Fruit fly (Drosophila melanogaster) whole organism, embryonic: ENCODE measurements around the gene AGO2.

Experiments
- Antp ChIP-seq: fragments of 200-800 bp; sonication (Bioruptor generic); optimal IDR thresholded peaks from 3 replicates; lab custom pipeline; 2016; ENCODE audit warnings: missing biosample characterization, missing genetic modification characterization
- CG10209 ChIP-seq: fragments of 200-800 bp; sonication (Bioruptor generic); optimal IDR thresholded peaks from 3 replicates; lab custom pipeline; 2017; ENCODE audit warnings: missing biosample characterization, mild to moderate bottlenecking, missing genetic modification characterization, missing genetic modification reagents
- CG1024 ChIP-seq: fragments of 200-800 bp; sonication (Bioruptor generic); IDR thresholded peaks from 2 replicates; pipeline ENCODE4 v1.3.6; 2022; ENCODE audit warnings: missing biosample characterization, missing genetic modification characterization
- CG11247 ChIP-seq: fragments of 200-800 bp; sonication (Bioruptor generic); IDR thresholded peaks from 2 replicates; pipeline ENCODE4 v1.3.6; 2022; ENCODE audit warnings: missing biosample characterization, missing genetic modification characterization
- CG12659 ChIP-seq: fragments of 200-800 bp; sonication (Bioruptor generic); optimal IDR thresholded peaks from 3 replicates; lab custom pipeline; 2017; ENCODE audit warnings: mild to moderate bottlenecking, missing biosample characterization, missing genetic modification reagents, missing genetic modification characterization
- CG13287 ChIP-seq: fragments of 200-800 bp; sonication (Bioruptor generic); IDR thresholded peaks from 2 replicates; pipeline ENCODE4 v1.3.6; 2022; ENCODE audit warnings: missing biosample characterization, missing genetic modification characterization; ENCODE audit not compliant: partially characterized antibody
- CG14965 ChIP-seq: fragments of 200-800 bp; sonication (Bioruptor generic); optimal IDR thresholded peaks from 2 replicates; lab custom pipeline; 2016; ENCODE audit warnings: missing biosample characterization, missing genetic modification characterization, borderline replicate concordance
- CG1602 ChIP-seq: fragments of 200-800 bp; sonication (Bioruptor generic); optimal IDR thresholded peaks from 3 replicates; lab custom pipeline; 2016; ENCODE audit warnings: missing biosample characterization, missing genetic modification characterization
- CG17361 ChIP-seq: fragments of 200-800 bp; sonication (Bioruptor generic); IDR thresholded peaks from 3 replicates; pipeline ENCODE4 v1.3.6; 2022; ENCODE audit warnings: missing biosample characterization, missing genetic modification characterization
- CG17829 ChIP-seq: fragments of 200-800 bp; optimal IDR thresholded peaks from 2 replicates; lab custom pipeline; 2019; ENCODE audit warnings: missing biosample characterization, mild to moderate bottlenecking, missing genetic modification characterization, moderate library complexity
- CG18011 ChIP-seq: fragments of 200-800 bp; sonication (Bioruptor generic); optimal IDR thresholded peaks from 2 replicates; lab custom pipeline; 2017; ENCODE audit warnings: missing biosample characterization, missing genetic modification characterization, mild to moderate bottlenecking, moderate library complexity, missing genotype
- CG18262 ChIP-seq: fragments of 200-800 bp; optimal IDR thresholded peaks from 3 replicates; lab custom pipeline; 2019; ENCODE audit warnings: missing biosample characterization, mild to moderate bottlenecking, missing genetic modification characterization, moderate library complexity
- CG18476 ChIP-seq: fragments of 200-800 bp; sonication (Bioruptor generic); optimal IDR thresholded peaks from 2 replicates; lab custom pipeline; 2016; ENCODE audit warnings: missing biosample characterization, mild to moderate bottlenecking, missing genetic modification characterization
- CG2129 ChIP-seq: fragments of 200-800 bp; sonication (Bioruptor generic); IDR thresholded peaks from 2 replicates; pipeline ENCODE4 v1.3.6; 2022; ENCODE audit warnings: missing biosample characterization, missing genetic modification characterization; ENCODE audit not compliant: partially characterized antibody
- CG5953 ChIP-seq: fragments of 200-800 bp; sonication (Bioruptor generic); IDR thresholded peaks from 2 replicates; pipeline ENCODE4 v1.3.6; 2022; ENCODE audit warnings: missing biosample characterization, missing genetic modification characterization
- CG6175 ChIP-seq: fragments of 200-800 bp; sonication (Bioruptor generic); IDR thresholded peaks from 3 replicates; pipeline ENCODE4 v1.3.6; 2022; ENCODE audit warnings: missing biosample characterization, missing genetic modification characterization
- CG6791 ChIP-seq: fragments of 200-800 bp; sonication (Bioruptor generic); IDR thresholded peaks from 3 replicates; pipeline ENCODE4 v1.3.6; 2022; ENCODE audit warnings: missing biosample characterization, missing genetic modification characterization; ENCODE audit not compliant: partially characterized antibody
- CG6854 ChIP-seq: fragments of 200-800 bp; sonication (Bioruptor generic); optimal IDR thresholded peaks from 3 replicates; lab custom pipeline; 2017; ENCODE audit warnings: missing biosample characterization, mild to moderate bottlenecking, missing genetic modification characterization
- CG8290 ChIP-seq, 3 experiments: fragments of 200-800 bp; sonication (Bioruptor generic); optimal IDR thresholded peaks; 2 replicates each; lab custom pipeline; 2016 to 2019; ENCODE audit warnings: missing biosample characterization in 3 of 3, missing genetic modification characterization in 3 of 3, mild to moderate bottlenecking in 2 of 3, moderate library complexity in 1 of 3
- CkIIα-i1 ChIP-seq: fragments of 200-800 bp; sonication (Bioruptor generic); IDR thresholded peaks from 2 replicates; pipeline ENCODE4 v1.3.6; 2022; ENCODE audit warnings: missing biosample characterization, missing genetic modification characterization
- CrebB ChIP-seq: fragments of 200-800 bp; sonication (Bioruptor generic); optimal IDR thresholded peaks from 3 replicates; lab custom pipeline; 2018; ENCODE audit warnings: missing biosample characterization, mild to moderate bottlenecking, missing genetic modification characterization
- D ChIP-seq, 2 experiments: fragments of 200-800 bp in 1 of 2; fragments of >200 bp in 1 of 2; sonication (Bioruptor generic) in 1 of 2; optimal IDR thresholded peaks; 2 replicates in 1 of 2; 3 replicates in 1 of 2; lab custom pipeline; 2017; ENCODE audit warnings: mild to moderate bottlenecking in 1 of 2, missing biosample characterization in 1 of 2, missing genetic modification characterization in 1 of 2, missing genetic modification reagents in 1 of 2
- Fer3 ChIP-seq: fragments of 200-800 bp; sonication (Bioruptor generic); optimal IDR thresholded peaks from 2 replicates; lab custom pipeline; 2018; ENCODE audit warnings: missing biosample characterization, mild to moderate bottlenecking, missing genetic modification characterization, moderate library complexity
- GATAe ChIP-seq: fragments of 200-800 bp; sonication (Bioruptor generic); conservative IDR thresholded peaks from 2 replicates; pipeline ENCODE4 v1.3.6; 2022; ENCODE audit warnings: missing biosample characterization, missing genetic modification characterization
- H2.0 ChIP-seq: fragments of 200-800 bp; sonication (Bioruptor generic); IDR thresholded peaks from 2 replicates; pipeline ENCODE4 v1.3.6; 2022; ENCODE audit warnings: missing biosample characterization, missing genetic modification characterization
- Hand ChIP-seq: fragments of 200-800 bp; sonication (Bioruptor generic); optimal IDR thresholded peaks from 2 replicates; lab custom pipeline; 2017; ENCODE audit warnings: mild to moderate bottlenecking, missing biosample characterization, missing genetic modification reagents, missing genetic modification characterization
- Lim3 ChIP-seq: fragments of 200-800 bp; sonication (Bioruptor generic); IDR thresholded peaks from 2 replicates; pipeline ENCODE4 v1.3.6; 2022; ENCODE audit warnings: missing biosample characterization, missing genetic modification characterization
- Ptx1 ChIP-seq: fragments of 200-800 bp; sonication (Bioruptor generic); IDR thresholded peaks from 2 replicates; pipeline ENCODE4 v1.3.6; 2022; ENCODE audit warnings: missing biosample characterization, missing genetic modification characterization
- aop ChIP-seq: fragments of 200-800 bp; sonication (Bioruptor generic); IDR thresholded peaks from 2 replicates; pipeline ENCODE4 v1.3.6; 2022; ENCODE audit warnings: missing biosample characterization, missing genetic modification characterization
- ase ChIP-seq: fragments of 200-800 bp; sonication (Bioruptor generic); IDR thresholded peaks from 3 replicates; pipeline ENCODE4 v1.3.6; 2022; ENCODE audit warnings: missing biosample characterization, missing genetic modification characterization
- ash1 ChIP-seq: fragments of 200-800 bp; sonication (Bioruptor generic); optimal IDR thresholded peaks from 2 replicates; lab custom pipeline; 2018; ENCODE audit warnings: missing biosample characterization, mild to moderate bottlenecking, missing genetic modification characterization
- chif ChIP-seq, 2 experiments: fragments of 200-800 bp; sonication (Bioruptor generic); optimal IDR thresholded peaks; 3 replicates each; lab custom pipeline; 2016; ENCODE audit warnings: missing biosample characterization in 2 of 2, missing genetic modification characterization in 2 of 2
- dmrt99B ChIP-seq: fragments of 200-800 bp; sonication (Bioruptor generic); optimal IDR thresholded peaks from 2 replicates; lab custom pipeline; 2018; ENCODE audit warnings: missing biosample characterization, mild to moderate bottlenecking, missing genetic modification characterization, moderate library complexity
- fd96Cb ChIP-seq: fragments of 200-800 bp; sonication (Bioruptor generic); optimal IDR thresholded peaks from 2 replicates; lab custom pipeline; 2018; ENCODE audit warnings: missing biosample characterization, mild to moderate bottlenecking, missing genetic modification characterization, moderate library complexity
- gce ChIP-seq: fragments of 200-800 bp; sonication (Bioruptor generic); IDR thresholded peaks from 3 replicates; pipeline ENCODE4 v1.3.6; 2022; ENCODE audit warnings: missing biosample characterization, missing genetic modification characterization
- jumu ChIP-seq: fragments of 200-800 bp; sonication (Bioruptor generic); optimal IDR thresholded peaks from 3 replicates; lab custom pipeline; 2016; ENCODE audit warnings: missing biosample characterization, missing genetic modification characterization
- klu ChIP-seq: fragments of 200-800 bp; sonication (Bioruptor generic); IDR thresholded peaks from 2 replicates; pipeline ENCODE4 v1.3.6; 2022; ENCODE audit warnings: missing biosample characterization, missing genetic modification characterization
- lmd ChIP-seq: fragments of 200-800 bp; sonication (Bioruptor generic); IDR thresholded peaks from 2 replicates; pipeline ENCODE4 v1.3.6; 2022; ENCODE audit warnings: missing biosample characterization, missing genetic modification characterization
- pan ChIP-seq, 4 experiments: fragments of >200 bp in 3 of 4; fragments of 200-800 bp in 1 of 4; sonication (Bioruptor generic) in 1 of 4; optimal IDR thresholded peaks in 3 of 4; IDR thresholded peaks in 1 of 4; 2 replicates each; pipeline versions ENCODE4 v1.3.6 to Lab custom; 2017 to 2022; ENCODE audit warnings: missing biosample characterization in 2 of 4, missing genetic modification characterization in 2 of 4, mixed read lengths in 1 of 4
- pros ChIP-seq: fragments of 200-800 bp; sonication (Bioruptor generic); optimal IDR thresholded peaks from 3 replicates; lab custom pipeline; 2019; ENCODE audit warnings: missing biosample characterization, mild to moderate bottlenecking, missing genetic modification characterization, moderate library complexity
- ranshi ChIP-seq: fragments of 200-800 bp; sonication (Bioruptor generic); IDR thresholded peaks from 2 replicates; pipeline ENCODE4 v1.3.6; 2022; ENCODE audit warnings: missing biosample characterization, missing genetic modification characterization
- rib ChIP-seq: fragments of 200-800 bp; sonication (Bioruptor generic); IDR thresholded peaks from 2 replicates; pipeline ENCODE4 v1.3.6; 2022; ENCODE audit warnings: missing biosample characterization, missing genetic modification characterization
- tap ChIP-seq: fragments of 200-800 bp; optimal IDR thresholded peaks from 3 replicates; lab custom pipeline; 2019; ENCODE audit warnings: missing biosample characterization, mild to moderate bottlenecking, missing genetic modification characterization, moderate library complexity
- tgo ChIP-seq: fragments of 200-800 bp; sonication (Bioruptor generic); IDR thresholded peaks from 3 replicates; pipeline ENCODE4 v1.3.6; 2022; ENCODE audit warnings: missing biosample characterization, missing genetic modification characterization
- vnd ChIP-seq: fragments of 200-800 bp; sonication (Bioruptor generic); IDR thresholded peaks from 3 replicates; pipeline ENCODE4 v1.3.6; 2022; ENCODE audit warnings: missing biosample characterization, missing genetic modification characterization; ENCODE audit not compliant: partially characterized antibody
- zf30C ChIP-seq: fragments of 200-800 bp; sonication (Bioruptor generic); optimal IDR thresholded peaks from 3 replicates; lab custom pipeline; 2018; ENCODE audit warnings: missing biosample characterization, mild to moderate bottlenecking, missing genetic modification characterization

The AGO2 gene

DNA sequence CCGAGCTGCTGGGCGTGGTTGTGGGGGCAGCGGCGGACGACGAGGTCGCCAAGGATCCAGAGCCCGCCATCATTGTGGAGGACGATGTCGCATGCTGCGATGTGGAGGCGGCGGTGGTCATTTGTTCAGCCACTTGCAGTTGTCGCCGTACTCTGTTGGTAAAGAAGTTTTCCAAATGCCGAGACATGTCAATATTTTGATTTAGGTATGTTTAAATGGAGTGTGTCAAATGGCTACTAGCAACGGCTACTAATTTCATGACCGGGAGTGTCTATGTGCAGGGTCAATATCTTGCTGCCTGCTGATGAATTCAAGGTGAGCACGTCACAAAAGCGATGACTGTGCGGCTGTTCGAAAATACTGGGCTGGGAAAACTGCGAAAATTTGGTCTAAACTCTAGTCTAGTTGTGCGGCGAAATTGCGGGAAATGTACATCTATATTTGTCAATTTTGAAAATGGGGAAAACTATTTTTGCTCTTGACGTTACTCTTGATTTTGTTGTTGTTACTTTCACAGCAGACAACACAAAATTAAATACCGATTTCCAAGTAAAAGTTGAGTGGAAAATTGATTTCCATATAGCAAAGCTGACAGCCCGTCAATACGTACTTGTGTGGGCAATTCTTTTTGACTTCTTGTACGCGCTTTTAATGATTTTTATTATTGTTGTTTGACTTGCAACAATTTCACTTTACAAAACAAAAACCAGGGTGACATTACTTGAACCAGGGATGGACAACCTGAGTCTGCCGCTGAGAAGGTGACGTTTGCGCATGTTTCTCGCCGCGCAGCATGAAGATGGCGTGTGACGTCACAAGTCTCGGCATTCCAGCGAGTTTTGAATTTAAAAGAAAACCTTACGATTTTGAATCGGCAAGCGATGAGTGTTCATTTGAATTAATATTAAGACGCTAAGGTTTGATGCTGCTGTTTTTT lies 33.8 kb downstream of the AGO2 start, which contains the start of gene CG7656 (continued):
- TF ChIP-seq CG18011 (GFP tag; lab: Kevin White, UChicago) (peak; percentile 40), tap (tag; lab: Kevin White, UChicago) (no peak), gce (peak; percentile 60; the same call in 1 of the 3 replicates), CG14965 (GFP tag; lab: Kevin White, UChicago) (no peak), CG18476 (no peak), Hand (GFP tag; lab: Kevin White, UChicago) (no peak), CG6175 (GFP tag; lab: Robert Waterston, UW) (peak; percentile 78; the same call in 2 of the 3 replicates), CG12659 (GFP tag; lab: Kevin White, UChicago) (peak; percentile 2), tgo (GFP tag; lab: Robert Waterston, UW) (no peak), lmd (GFP tag; lab: Robert Waterston, UW) (peak; percentile 65; the same call in 1 of the 2 replicates), CG10209 (GFP tag; lab: Kevin White, UChicago) (peak; percentile 22), CG1024 (peak; percentile 58), Antp (peak; percentile 89), rib (GFP tag; lab: Robert Waterston, UW) (peak; percentile 27; the same call in 1 of the 2 replicates), D (optimal IDR thresholded peaks at IDR 0.05; lab: Kevin White, UChicago) (no peak), D (GFP tag; optimal IDR thresholded peaks at IDR 0.05; lab: Kevin White, UChicago) (no peak), CG5953 (peak; percentile 63; the same call in 1 of the 2 replicates), ase (peak; percentile 28; the same call in 1 of the 3 replicates), aop (peak; percentile 54; the same call in 1 of the 2 replicates), CG6791 (GFP tag; lab: Robert Waterston, UW) (no peak), CG6854 (peak; percentile 10), CG13287 (no peak; the same call in 1 of the 2 replicates), pan (optimal IDR thresholded peaks at IDR 0.05; lab: Kevin White, UChicago) (no peak), pan (GFP tag; optimal IDR thresholded peaks at IDR 0.05 in 1 of 2, IDR thresholded peaks at IDR 0.05 in 1 of 2) (peak in 1 of 2 experiments; percentile 71), ash1 (peak; percentile 44), fd96Cb (tag; lab: Kevin White, UChicago) (no peak), ranshi (GFP tag; lab: Robert Waterston, UW) (peak; percentile 61), CG8290 (GFP tag; optimal IDR thresholded peaks at IDR 0.05; lab: Kevin White, UChicago) (peak; percentile 47), CG8290 (tag; optimal IDR thresholded peaks at IDR 0.05; lab: Kevin White, UChicago) (peak; percentile 43 to 95), Lim3 (GFP tag; lab: Robert Waterston, UW) (no peak), CG1602 (GFP tag; lab: Kevin White, UChicago) (peak; percentile 51), CrebB (peak; percentile 9), Fer3 (tag; lab: Kevin White, UChicago) (peak; percentile 37), zf30C (GFP tag; lab: Kevin White, UChicago) (peak; percentile 18), pros (GFP tag; lab: Kevin White, UChicago) (no peak), jumu (peak; percentile 78), Ptx1 (GFP tag; lab: Robert Waterston, UW) (peak; percentile 60; the same call in 1 of the 2 replicates), dmrt99B (peak; percentile 50), klu (GFP tag; lab: Robert Waterston, UW) (no peak), CG11247 (GFP tag; lab: Robert Waterston, UW) (peak; percentile 74), CG17361 (GFP tag; lab: Robert Waterston, UW) (no peak), CkIIα-i1 (GFP tag; lab: Robert Waterston, UW) (no peak), chif (GFP tag; optimal IDR thresholded peaks at IDR 0.05; lab: Kevin White, UChicago) (peak in 1 of 2 experiments; percentile 80), CG17829 (tag; lab: Kevin White, UChicago) (peak; percentile 23), H2.0 (peak; percentile 61), GATAe (GFP tag; lab: Robert Waterston, UW) (no peak), vnd (GFP tag; lab: Robert Waterston, UW) (no peak), CG18262 (no peak), CG2129 (GFP tag; lab: Robert Waterston, UW) (no peak)
